Fruit fly (Drosophila melanogaster) whole organism, prepupa: Measurements from ENCODE around the gene St2.

Experiments used
- CG4318 ChIP-seq: fragments of 200-800 bp; sonication (Bioruptor generic); optimal IDR thresholded peaks from 3 replicates; lab custom pipeline; 2017; ENCODE audit warnings: missing biosample characterization, mild to moderate bottlenecking, missing genetic modification characterization
- CG6854 ChIP-seq: fragments of 200-800 bp; sonication (Bioruptor generic); optimal IDR thresholded peaks from 2 replicates; lab custom pipeline; 2017; ENCODE audit warnings: missing biosample characterization, mild to moderate bottlenecking, missing genetic modification characterization
- Smox ChIP-seq: fragments of 200-800 bp; sonication (Bioruptor generic); optimal IDR thresholded peaks from 3 replicates; lab custom pipeline; 2016; ENCODE audit warnings: missing biosample characterization, missing genetic modification characterization
- Sox102F ChIP-seq: fragments of 200-800 bp; sonication (Bioruptor generic); optimal IDR thresholded peaks from 2 replicates; lab custom pipeline; 2016; ENCODE audit warnings: missing biosample characterization, mild to moderate bottlenecking, missing genetic modification characterization
- Sox15 ChIP-seq: fragments of 200-800 bp; sonication (Bioruptor generic); optimal IDR thresholded peaks from 3 replicates; lab custom pipeline; 2016; ENCODE audit warnings: missing biosample characterization, missing genetic modification characterization

DNA sequence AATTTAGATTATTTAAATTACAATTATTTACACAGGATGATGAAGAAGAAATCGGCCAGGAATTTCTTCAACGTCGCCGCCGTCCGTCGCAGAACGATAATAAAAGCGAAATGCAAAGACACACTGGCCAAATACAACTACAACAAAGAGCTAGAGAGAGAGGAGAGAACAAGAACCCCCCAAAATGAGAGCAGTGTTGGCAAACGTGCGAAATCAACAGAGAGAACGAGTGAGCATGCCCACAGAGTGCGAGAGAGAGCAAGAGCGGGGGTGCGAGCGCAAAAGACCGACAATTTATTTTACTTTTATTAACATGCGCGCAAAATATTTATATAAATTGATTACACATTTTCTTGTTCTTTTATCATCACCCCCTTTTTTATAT lies 14.8 kb upstream of the St2 start:
- TF ChIP-seq Smox (GFP tag; lab: Kevin White, UChicago) (peak; percentile 6), CG4318 (GFP tag; lab: Kevin White, UChicago) (no peak), CG6854 (GFP tag; lab: Kevin White, UChicago) (peak; percentile 51), Sox15 (GFP tag; lab: Kevin White, UChicago) (no peak), Sox102F (GFP tag; lab: Kevin White, UChicago) (peak; percentile 18)
